Worm (Caenorhabditis elegans) whole organism, young adult: ENCODE measurements around the gene srv-2.
A peak's percentile ranks its signal among the peaks of the same experiment; 100 is the strongest.

Experiments used
- B0019.2 ChIP-seq: fragments of 200-800 bp; sonication (Bioruptor generic); conservative IDR thresholded peaks from 2 replicates; pipeline ENCODE4 v1.3.6; 2022; ENCODE audit warnings: missing genetic modification reagents, missing genetic modification characterization, missing compliant biosample characterization
- B0035.1 ChIP-seq: sonication (generic microtip); optimal IDR thresholded peaks from 2 replicates; lab custom pipeline; 2016; ENCODE audit warnings: missing genetic modification characterization, mild to moderate bottlenecking, missing compliant biosample characterization, missing genotype, missing genetic modification reagents
- B0261.1 ChIP-seq: sonication (generic microtip); optimal IDR thresholded peaks from 2 replicates; lab custom pipeline; 2016; ENCODE audit warnings: mild to moderate bottlenecking, missing genetic modification characterization, moderate library complexity, missing compliant biosample characterization
- F10E7.11 ChIP-seq: sonication (generic microtip); optimal IDR thresholded peaks from 2 replicates; lab custom pipeline; 2017; ENCODE audit warnings: mild to moderate bottlenecking, missing genetic modification characterization, moderate library complexity, missing compliant biosample characterization
- F23B12.7 ChIP-seq: sonication (generic microtip); optimal IDR thresholded peaks from 2 replicates; lab custom pipeline; 2017; ENCODE audit warnings: missing genetic modification characterization, mild to moderate bottlenecking, missing compliant biosample characterization, antibody characterized with exemption, moderate library complexity; ENCODE audit not compliant: insufficient read depth
- F57C9.4 ChIP-seq: sonication (generic microtip); optimal IDR thresholded peaks from 2 replicates; lab custom pipeline; 2017; ENCODE audit warnings: mild to moderate bottlenecking, missing genetic modification characterization, missing compliant biosample characterization
- Y53G8AR.9 ChIP-seq: fragments of 200-800 bp; sonication (Bioruptor generic); conservative IDR thresholded peaks from 2 replicates; pipeline ENCODE4 v1.3.6; 2022; ENCODE audit warnings: missing genetic modification reagents, missing genetic modification characterization, missing compliant biosample characterization
- Y95B8A.8 ChIP-seq: fragments of 200-800 bp; sonication (Bioruptor generic); IDR thresholded peaks from 2 replicates; pipeline ENCODE4 v1.3.6; 2022; ENCODE audit warnings: missing genetic modification reagents, missing genetic modification characterization, missing compliant biosample characterization
- aptf-3 ChIP-seq: fragments of 200-800 bp; sonication (Bioruptor generic); IDR thresholded peaks from 2 replicates; pipeline ENCODE4 v1.3.6; 2022; ENCODE audit warnings: missing genetic modification characterization, missing compliant biosample characterization
- attf-5 ChIP-seq: fragments of 200-800 bp; sonication (Bioruptor generic); optimal IDR thresholded peaks from 2 replicates; lab custom pipeline; 2018; ENCODE audit warnings: mild to moderate bottlenecking, missing genetic modification characterization, missing compliant biosample characterization
- attf-6 ChIP-seq: fragments of 200-800 bp; sonication (Bioruptor generic); IDR thresholded peaks from 2 replicates; pipeline ENCODE4 v1.3.6; 2022; ENCODE audit warnings: missing genetic modification reagents, missing genetic modification characterization, missing compliant biosample characterization
- ccch-3 ChIP-seq: fragments of 200-800 bp; sonication (Bioruptor generic); optimal IDR thresholded peaks from 2 replicates; lab custom pipeline; 2018; ENCODE audit warnings: mild to moderate bottlenecking, missing genetic modification characterization, missing compliant biosample characterization
- ceh-79 ChIP-seq: sonication (generic microtip); optimal IDR thresholded peaks from 2 replicates; lab custom pipeline; 2017; ENCODE audit warnings: mild to moderate bottlenecking, missing genetic modification characterization, missing compliant biosample characterization
- ceh-91 ChIP-seq: fragments of 200-800 bp; sonication (Bioruptor generic); IDR thresholded peaks from 2 replicates; pipeline ENCODE4 v1.3.6; 2022; ENCODE audit warnings: missing genetic modification reagents, missing genetic modification characterization, missing compliant biosample characterization
- ekl-4 ChIP-seq: fragments of 200-800 bp; sonication (Bioruptor generic); IDR thresholded peaks from 2 replicates; pipeline ENCODE4 v1.3.6; 2022; ENCODE audit warnings: missing genetic modification reagents, missing genetic modification characterization, missing compliant biosample characterization
- ets-4 ChIP-seq: fragments of 200-800 bp; sonication (Bioruptor generic); optimal IDR thresholded peaks from 2 replicates; lab custom pipeline; 2018; ENCODE audit warnings: mild to moderate bottlenecking, missing genetic modification characterization, missing compliant biosample characterization
- gei-17 ChIP-seq: fragments of 200-800 bp; sonication (Bioruptor generic); optimal IDR thresholded peaks from 2 replicates; lab custom pipeline; 2018; ENCODE audit warnings: mild to moderate bottlenecking, missing genetic modification characterization, missing compliant biosample characterization
- him-1 ChIP-seq: sonication (generic microtip); optimal IDR thresholded peaks from 2 replicates; lab custom pipeline; 2016; ENCODE audit warnings: missing genotype, missing genetic modification reagents, missing genetic modification characterization, missing compliant biosample characterization
- hlh-12 ChIP-seq: sonication (generic microtip); optimal IDR thresholded peaks from 2 replicates; lab custom pipeline; 2016; ENCODE audit warnings: missing genetic modification characterization, missing compliant biosample characterization
- hlh-26 ChIP-seq: fragments of 200-800 bp; sonication (Bioruptor generic); conservative IDR thresholded peaks from 2 replicates; pipeline ENCODE4 v1.3.6; 2022; ENCODE audit warnings: missing genetic modification reagents, missing genetic modification characterization, missing compliant biosample characterization
- hmg-1.2 ChIP-seq: fragments of 200-800 bp; sonication (Bioruptor generic); IDR thresholded peaks from 2 replicates; pipeline ENCODE4 v1.3.6; 2022; ENCODE audit warnings: missing genetic modification reagents, missing genetic modification characterization, missing compliant biosample characterization
- let-526 ChIP-seq: fragments of 200-800 bp; sonication (Bioruptor generic); IDR thresholded peaks from 2 replicates; pipeline ENCODE4 v1.3.6; 2022; ENCODE audit warnings: missing genetic modification reagents, missing genetic modification characterization, missing compliant biosample characterization
- let-607 ChIP-seq, 2 experiments: fragments of 200-800 bp in 1 of 2; sonication (Bioruptor generic) in 1 of 2; sonication (generic microtip) in 1 of 2; optimal IDR thresholded peaks; 2 replicates each; lab custom pipeline; 2016 to 2018; ENCODE audit warnings: mild to moderate bottlenecking in 2 of 2, missing compliant biosample characterization in 2 of 2, missing genetic modification characterization in 2 of 2, moderate library complexity in 2 of 2, missing genotype in 1 of 2
- madf-6 ChIP-seq: fragments of 200-800 bp; sonication (Bioruptor generic); IDR thresholded peaks from 2 replicates; pipeline ENCODE4 v1.3.6; 2022; ENCODE audit warnings: missing genetic modification reagents, missing genetic modification characterization, missing compliant biosample characterization
- madf-8 ChIP-seq: fragments of 200-800 bp; sonication (Bioruptor generic); conservative IDR thresholded peaks from 2 replicates; pipeline ENCODE4 v1.3.6; 2022; ENCODE audit warnings: missing genetic modification reagents, missing genetic modification characterization, missing compliant biosample characterization
- mcd-1 ChIP-seq: fragments of 200-800 bp; sonication (Bioruptor generic); IDR thresholded peaks from 2 replicates; pipeline ENCODE4 v1.3.6; 2022; ENCODE audit warnings: missing genetic modification reagents, missing genetic modification characterization, missing compliant biosample characterization
- nfya-2 ChIP-seq: fragments of 200-800 bp; sonication (Bioruptor generic); IDR thresholded peaks from 2 replicates; pipeline ENCODE4 v1.3.6; 2022; ENCODE audit warnings: missing genetic modification reagents, missing genetic modification characterization, missing compliant biosample characterization
- pbrm-1 ChIP-seq: fragments of 200-800 bp; sonication (Bioruptor generic); IDR thresholded peaks from 2 replicates; pipeline ENCODE4 v1.3.6; 2022; ENCODE audit warnings: missing genetic modification reagents, missing genetic modification characterization, missing compliant biosample characterization
- ztf-18 ChIP-seq: sonication (generic microtip); optimal IDR thresholded peaks from 2 replicates; lab custom pipeline; 2016; ENCODE audit warnings: missing genotype, mild to moderate bottlenecking, missing genetic modification characterization, missing compliant biosample characterization
- ztf-25 ChIP-seq: fragments of 200-800 bp; sonication (Bioruptor generic); IDR thresholded peaks from 2 replicates; pipeline ENCODE4 v1.3.6; 2022; ENCODE audit warnings: missing genetic modification reagents, missing genetic modification characterization, missing compliant biosample characterization
- ztf-3 ChIP-seq: fragments of 200-800 bp; sonication (Bioruptor generic); optimal IDR thresholded peaks from 2 replicates; lab custom pipeline; 2018; ENCODE audit warnings: mild to moderate bottlenecking, missing genetic modification characterization, missing compliant biosample characterization

The srv-2 gene

ce11 chrII:10587742-10588141, 14.3 kb downstream of the srv-2 start, which contains the start of gene crn-3:
TSS of gene crn-3 (plus strand) at chrII:10588042.
- 0 out of 2 replicates have a peak, but pooled peaks have one; percentile 37 for TF ChIP-seq madf-6 (GFP tag; lab: Robert Waterston, UW)
- no peak for TF ChIP-seq Y53G8AR.9 (GFP tag; lab: Robert Waterston, UW)
- 0 out of 2 replicates have a peak, but pooled peaks have one; percentile 18 for TF ChIP-seq ekl-4
- 0 out of 2 replicates have a peak, but pooled peaks have one; percentile 22 for TF ChIP-seq pbrm-1

ce11 chrII:10584036-10584435, 18.0 kb downstream of the srv-2 start, which contains the start of gene algn-9:
TSS of gene algn-9 (plus strand) at chrII:10584336.
- 0 out of 2 replicates have a peak, but pooled peaks have one; percentile 11 for TF ChIP-seq Y95B8A.8 (GFP tag; lab: Robert Waterston, UW)
- TF ChIP-seq attf-5 (GFP tag; lab: Kevin White, UChicago), result no peak
- TF ChIP-seq, all 124 proteins: peak for 1

DNA sequence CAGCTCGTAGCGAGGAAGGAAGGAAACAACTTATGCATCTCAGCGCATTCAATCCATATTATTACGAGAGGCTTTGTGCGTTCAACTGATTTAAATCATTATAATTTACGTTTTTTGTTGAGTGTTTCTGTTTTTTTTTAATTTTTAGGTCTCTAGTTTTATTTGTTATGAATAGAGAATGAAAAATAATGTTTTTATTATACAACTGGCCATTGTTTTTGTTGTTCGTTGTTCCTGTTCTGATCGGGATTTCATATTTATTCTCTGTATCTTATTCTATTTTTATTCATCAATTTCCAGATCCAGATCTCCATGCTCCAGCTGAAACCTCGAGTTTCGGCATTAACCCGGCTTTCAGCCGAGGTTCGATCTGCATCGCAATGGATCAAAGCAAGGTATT, 19.8 kb downstream of the srv-2 start, which contains the start of gene mrps-22:
Gene mrps-22, plus strand, starts transcription at position 301 of the 400 bp plus-strand sequence.
- TF ChIP-seq F10E7.11 (tag; lab: Kevin White, UChicago), result no peak
- no peak for TF ChIP-seq B0261.1 (tag; lab: Kevin White, UChicago)
- TF ChIP-seq ztf-18 (tag; lab: Kevin White, UChicago), result no peak
- no peak for TF ChIP-seq gei-17 (GFP tag; lab: Kevin White, UChicago)
- TF ChIP-seq ccch-3, result no peak
- no peak for TF ChIP-seq hlh-12 (tag; lab: Kevin White, UChicago)
- TF ChIP-seq him-1, result no peak
- TF ChIP-seq, all 124 proteins: peak for 0

- TF ChIP-seq ztf-18 (tag; lab: Kevin White, UChicago) (no peak), nfya-2 (GFP tag; lab: Robert Waterston, UW) (no peak), aptf-3 (GFP tag; lab: Robert Waterston, UW) (no peak), hmg-1.2 (no peak), ceh-91 (no peak), ztf-25 (GFP tag; lab: Robert Waterston, UW) (no peak), ztf-3 (GFP tag; lab: Kevin White, UChicago) (no peak), ceh-79 (tag; lab: Kevin White, UChicago) (no peak), B0035.1 (tag; lab: Kevin White, UChicago) (no peak), let-607 (tag; optimal IDR thresholded peaks at IDR 0.05; lab: Kevin White, UChicago) (no peak), madf-8 (GFP tag; lab: Robert Waterston, UW) (no peak), hlh-26 (GFP tag; lab: Robert Waterston, UW) (no peak), attf-6 (GFP tag; lab: Robert Waterston, UW) (no peak), mcd-1 (GFP tag; lab: Robert Waterston, UW) (no peak), let-526 (GFP tag; lab: Robert Waterston, UW) (no peak), F57C9.4 (no peak), ets-4 (GFP tag; lab: Kevin White, UChicago) (no peak), B0019.2 (GFP tag; lab: Robert Waterston, UW) (no peak)
These were observed 21.3 kb downstream of the srv-2 start, which contains the start of gene dap-3 for ce11 chrII:10580833-10581232. TSS of gene dap-3 (plus strand) at chrII:10581133.

DNA sequence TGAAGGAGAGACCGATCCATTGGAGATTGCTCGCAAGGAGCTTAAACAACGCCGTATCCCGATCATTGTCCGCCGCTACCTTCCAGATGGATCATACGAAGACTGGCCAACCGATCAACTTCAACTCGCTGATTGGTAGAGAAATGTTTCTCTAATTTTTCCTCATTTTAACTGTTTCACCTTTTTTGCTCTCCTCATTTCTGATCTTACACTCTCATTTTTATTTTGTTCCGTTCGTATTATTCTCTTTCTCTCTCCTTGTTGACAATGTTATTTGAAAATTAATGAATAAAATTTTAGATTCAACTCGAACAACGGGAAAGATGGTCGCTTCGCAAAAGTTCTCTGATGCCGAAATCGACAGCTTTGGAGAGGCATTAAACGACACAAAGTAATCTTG, 22.4 kb downstream of the srv-2 start, which contains the start of gene dohh-1:
Gene dohh-1, plus strand, starts transcription at position 301 of the 400 bp plus-strand sequence.
- TF ChIP-seq F23B12.7 (tag; lab: Kevin White, UChicago), result no peak
